Fruit fly (Drosophila melanogaster) Kc167 (cell line): ENCODE measurements around the gene Chmp1.

Experiments used
- Sin3A ChIP-seq: fragments of >200 bp; optimal IDR thresholded peaks from 2 replicates; lab custom pipeline; 2018; ENCODE audit warnings: missing external identifiers
- insv ChIP-seq: fragments of >200 bp; optimal IDR thresholded peaks from 3 replicates; lab custom pipeline; 2018; ENCODE audit warnings: missing external identifiers
- psq ChIP-seq: fragments of >200 bp; optimal IDR thresholded peaks from 2 replicates; lab custom pipeline; 2017; ENCODE audit warnings: missing external identifiers

DNA sequence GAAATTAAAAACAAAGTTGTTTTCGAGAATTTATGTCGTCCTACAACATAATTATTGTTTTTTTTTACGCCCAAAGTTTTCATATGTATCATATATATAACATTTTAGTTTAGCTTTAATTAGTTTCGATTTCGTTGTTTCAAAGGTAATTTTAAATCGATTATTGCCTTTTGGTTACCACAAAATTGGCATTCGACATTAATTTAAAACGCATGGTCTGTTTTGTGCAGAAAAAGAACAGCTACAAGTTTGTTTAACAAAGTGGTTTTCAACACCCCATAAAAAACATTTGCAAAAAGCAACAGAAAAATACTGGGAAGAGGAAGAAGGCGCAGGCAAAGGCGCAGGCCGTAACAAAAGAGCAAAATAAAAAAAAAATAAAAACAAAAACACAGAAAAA is 45.4 kb downstream of the Chmp1 start:
- no peak for TF ChIP-seq insv (lab: Kevin White, UChicago)
- no peak for TF ChIP-seq Sin3A (lab: Kevin White, UChicago)
- TF ChIP-seq psq (lab: Kevin White, UChicago), result no peak
